Fruit fly (Drosophila melanogaster): ENCODE measurements around the gene AttD.

dm6 chr3R:17619726-17620282 is 5.3 kb upstream of the AttD start:
- TF ChIP-seq h (optimal IDR thresholded peaks at IDR 0.05) (no peak), Sin3A (optimal IDR thresholded peaks at IDR 0.05) (no peak)

Measured in Kc167 (cell line).